Worm (Caenorhabditis elegans): Measurements from ENCODE around the gene atx-3.

The atx-3 gene

DNA sequence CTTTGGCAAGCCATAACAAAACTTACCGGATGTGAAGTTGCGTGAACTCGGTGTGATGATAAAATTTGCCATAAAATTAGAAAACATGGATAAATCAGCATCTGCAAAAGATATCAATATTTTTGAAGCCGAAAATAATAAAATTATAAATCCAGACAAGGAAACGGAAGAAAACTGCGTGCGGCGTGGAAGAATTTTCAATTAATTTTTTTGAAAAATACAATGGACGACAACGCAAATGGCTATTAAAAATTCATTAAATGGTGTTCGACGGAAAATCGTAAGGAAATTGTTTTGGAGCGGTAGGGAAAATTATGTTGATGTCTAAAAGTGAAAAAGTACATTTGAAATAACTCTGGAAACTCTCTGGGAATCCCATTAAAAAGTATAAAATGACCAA, 18.2 kb downstream of the atx-3 start, which contains the start of gene acr-18:
TSS of gene acr-18 (minus strand) at position 101 of the 400 bp plus-strand sequence.
- TF ChIP-seq pax-1 (tag; optimal IDR thresholded peaks at IDR 0.05) (no peak), ets-4 (tag; optimal IDR thresholded peaks at IDR 0.05) (no peak), ceh-24 (tag; optimal IDR thresholded peaks at IDR 0.05) (no peak), mec-3 (tag; optimal IDR thresholded peaks at IDR 0.05; ENCODE audit: borderline replicate concordance) (no peak), nfya-1 (tag; optimal IDR thresholded peaks at IDR 0.05) (no peak), hlh-15 (tag; optimal IDR thresholded peaks at IDR 0.05) (no peak), F13H6.1 (tag; optimal IDR thresholded peaks at IDR 0.05) (no peak), elt-2 (tag; optimal IDR thresholded peaks at IDR 0.05) (no peak), ceh-9 (tag; optimal IDR thresholded peaks at IDR 0.05) (no peak), ceh-18 (tag; optimal IDR thresholded peaks at IDR 0.05) (no peak), pha-2 (tag; optimal IDR thresholded peaks at IDR 0.05) (no peak), hlh-13 (GFP tag; optimal IDR thresholded peaks at IDR 0.05) (no peak)

DNA sequence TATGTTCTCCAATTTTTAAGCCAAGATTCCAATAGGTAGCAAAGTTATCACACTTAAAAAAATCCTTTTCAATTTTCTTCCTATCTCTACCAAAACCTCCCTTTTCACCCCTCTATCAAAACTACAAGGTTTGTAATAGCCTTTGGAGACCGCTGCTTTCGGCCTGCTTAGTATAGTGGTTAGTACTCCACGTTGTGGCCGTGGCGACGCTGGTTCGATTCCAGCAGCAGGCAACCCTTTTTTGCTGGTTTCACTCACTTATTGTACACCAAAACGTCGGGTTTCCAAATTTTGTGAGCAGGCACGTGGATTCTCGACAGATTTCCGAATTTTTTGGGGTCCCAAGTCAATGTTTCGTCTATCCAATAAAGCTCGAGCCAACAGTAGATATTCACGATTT, 23.4 kb downstream of the atx-3 start:
- peak; percentile 71 for TF ChIP-seq che-1 (tag; optimal IDR thresholded peaks at IDR 0.05)
- TF ChIP-seq ceh-30 (tag; optimal IDR thresholded peaks at IDR 0.05), result no peak
- peak; percentile 44 for TF ChIP-seq sox-4 (tag; optimal IDR thresholded peaks at IDR 0.05)
- TF ChIP-seq eyg-1 (tag; optimal IDR thresholded peaks at IDR 0.05), result no peak
- TF ChIP-seq ceh-45 (GFP tag; IDR thresholded peaks at IDR 0.05), result 0 out of 2 replicates have a peak, but pooled peaks have one; percentile 41
- TF ChIP-seq K02D7.2 (tag; optimal IDR thresholded peaks at IDR 0.05), result peak; percentile 38
- peak; percentile 27 for TF ChIP-seq pat-9 (tag; optimal IDR thresholded peaks at IDR 0.05)
- TF ChIP-seq unc-42 (tag; optimal IDR thresholded peaks at IDR 0.05), result no peak
- TF ChIP-seq fkh-10 (GFP tag; optimal IDR thresholded peaks at IDR 0.05), result no peak
- TF ChIP-seq syd-9 (tag; optimal IDR thresholded peaks at IDR 0.05), result peak; percentile 23
- TF ChIP-seq madf-2 (tag; optimal IDR thresholded peaks at IDR 0.05), result no peak
- no peak for TF ChIP-seq nhr-11 (tag; optimal IDR thresholded peaks at IDR 0.05)
- TF ChIP-seq fkh-6 (tag; optimal IDR thresholded peaks at IDR 0.05), result no peak
- peak; percentile 25 for TF ChIP-seq C08G9.2 (tag; optimal IDR thresholded peaks at IDR 0.05)
- no peak for TF ChIP-seq ref-2 (tag; optimal IDR thresholded peaks at IDR 0.05)
- no peak for TF ChIP-seq ceh-34 (tag; optimal IDR thresholded peaks at IDR 0.05)
- TF ChIP-seq ama-1 (optimal IDR thresholded peaks at IDR 0.05), result no peak
- TF ChIP-seq rnt-1 (tag; optimal IDR thresholded peaks at IDR 0.05), result peak; percentile 13
- peak; percentile 1 for TF ChIP-seq dve-1 (tag; optimal IDR thresholded peaks at IDR 0.05)
- TF ChIP-seq unc-55 (GFP tag; optimal IDR thresholded peaks at IDR 0.05), result no peak
- TF ChIP-seq ttx-3 (tag; optimal IDR thresholded peaks at IDR 0.05), result peak; percentile 23
- no peak for TF ChIP-seq pha-2 (tag; optimal IDR thresholded peaks at IDR 0.05)
- no peak for TF ChIP-seq pax-1 (tag; optimal IDR thresholded peaks at IDR 0.05)
- TF ChIP-seq ets-4 (tag; optimal IDR thresholded peaks at IDR 0.05), result no peak
- TF ChIP-seq lim-6 (tag; optimal IDR thresholded peaks at IDR 0.05), result no peak
- TF ChIP-seq C38D4.7 (GFP tag; optimal IDR thresholded peaks at IDR 0.05), result peak; percentile 35
- peak; percentile 12 for TF ChIP-seq ceh-6 (GFP tag; optimal IDR thresholded peaks at IDR 0.05)
- TF ChIP-seq ceh-18 (tag; optimal IDR thresholded peaks at IDR 0.05), result no peak
- TF ChIP-seq Y22D7AL.16 (tag; optimal IDR thresholded peaks at IDR 0.05), result peak; percentile 22
- peak; percentile 15 for TF ChIP-seq lin-11 (tag; optimal IDR thresholded peaks at IDR 0.05)
- no peak for TF ChIP-seq pha-4 (tag; optimal IDR thresholded peaks at IDR 0.05)
- no peak for TF ChIP-seq tbx-2 (tag; optimal IDR thresholded peaks at IDR 0.05)
- no peak for TF ChIP-seq tbx-7 (tag; optimal IDR thresholded peaks at IDR 0.05)
- TF ChIP-seq fax-1 (tag; optimal IDR thresholded peaks at IDR 0.05), result no peak
- no peak for TF ChIP-seq pqm-1 (tag; optimal IDR thresholded peaks at IDR 0.05)
- TF ChIP-seq unc-3 (GFP tag; conservative IDR thresholded peaks at IDR 0.05), result no peak
- TF ChIP-seq unc-3 (tag; optimal IDR thresholded peaks at IDR 0.05), result no peak
- TF ChIP-seq sdc-2 (tag; optimal IDR thresholded peaks at IDR 0.05), result no peak
- peak; percentile 48 for TF ChIP-seq elt-2 (tag; optimal IDR thresholded peaks at IDR 0.05)
- no peak for TF ChIP-seq pag-3 (tag; optimal IDR thresholded peaks at IDR 0.05; ENCODE audit: borderline replicate concordance)
- peak; percentile 25 for TF ChIP-seq ceh-19 (GFP tag; optimal IDR thresholded peaks at IDR 0.05)
- peak; percentile 6 for TF ChIP-seq npax-4 (tag; optimal IDR thresholded peaks at IDR 0.05)
- TF ChIP-seq ceh-14 (tag; optimal IDR thresholded peaks at IDR 0.05), result no peak
- TF ChIP-seq ceh-2 (tag; optimal IDR thresholded peaks at IDR 0.05), result no peak
- peak; percentile 15 for TF ChIP-seq hlh-15 (tag; optimal IDR thresholded peaks at IDR 0.05)
- TF ChIP-seq nhr-232 (tag; optimal IDR thresholded peaks at IDR 0.05), result peak; percentile 43

Data from whole organism, late embryonic.